Fruit fly (Drosophila melanogaster): ENCODE measurements around the gene daed.

Gene daed

DNA sequence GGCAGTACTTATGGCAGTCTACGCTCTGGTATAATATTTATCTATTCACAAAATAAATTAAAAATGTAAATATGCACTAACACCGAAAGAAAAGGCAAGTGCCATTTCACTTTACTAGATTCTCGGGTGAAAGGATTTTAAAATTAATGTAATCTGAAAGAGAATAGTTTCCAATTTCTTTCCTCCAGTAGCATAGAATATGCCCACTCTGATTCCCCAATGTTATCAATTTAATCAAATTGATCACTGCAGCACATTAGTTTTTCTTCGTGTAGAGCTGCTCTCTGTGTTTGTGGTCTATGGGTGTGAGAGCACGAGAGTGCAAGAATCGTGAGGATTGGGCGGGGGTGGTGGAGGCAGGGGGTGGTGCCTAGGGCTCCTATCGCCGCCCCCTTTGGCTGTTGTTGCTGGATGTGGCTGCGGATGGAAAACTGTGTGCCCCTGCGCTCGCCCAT lies 15.0 kb downstream of the daed start (continued):
- TF ChIP-seq vnd (GFP tag; IDR thresholded peaks at IDR 0.05; ENCODE audit: partially characterized antibody) (no peak), CG15479 (GFP tag; optimal IDR thresholded peaks at IDR 0.05) (no peak), bsh (GFP tag; optimal IDR thresholded peaks at IDR 0.05) (peak; percentile 88 to 95), pb (GFP tag; optimal IDR thresholded peaks at IDR 0.05) (peak; percentile 58), CG17186 (GFP tag; optimal IDR thresholded peaks at IDR 0.05) (peak; percentile 71), phol (tag; optimal IDR thresholded peaks at IDR 0.05) (peak; percentile 90), Nf-YB (GFP tag; optimal IDR thresholded peaks at IDR 0.05) (peak; percentile 66), dmrt99B (tag; optimal IDR thresholded peaks at IDR 0.05) (peak; percentile 82), fu2 (GFP tag; optimal IDR thresholded peaks at IDR 0.05) (no peak), so (GFP tag; IDR thresholded peaks at IDR 0.05) (peak; percentile 70; the same call in 2 of the 3 replicates), CG7556 (GFP tag; optimal IDR thresholded peaks at IDR 0.05) (peak; percentile 86), CG6854 (GFP tag; optimal IDR thresholded peaks at IDR 0.05) (no peak), p53 (GFP tag; optimal IDR thresholded peaks at IDR 0.05) (peak; percentile 33), CG4730 (GFP tag; IDR thresholded peaks at IDR 0.05) (peak; percentile 33; the same call in 1 of the 2 replicates), mld (GFP tag; IDR thresholded peaks at IDR 0.05; ENCODE audit: partially characterized antibody) (no peak), CG1603 (tag; optimal IDR thresholded peaks at IDR 0.05) (peak; percentile 83), Rx (GFP tag; IDR thresholded peaks at IDR 0.05) (no peak), CG12104 (GFP tag; optimal IDR thresholded peaks at IDR 0.05) (peak; percentile 86), Mad (GFP tag; optimal IDR thresholded peaks at IDR 0.05) (peak; percentile 42), Chrac-16 (GFP tag; optimal IDR thresholded peaks at IDR 0.05) (peak; percentile 78), ssp (GFP tag; IDR thresholded peaks at IDR 0.05) (0 out of 2 replicates have a peak, but pooled peaks have one; percentile 35), CG32772 (GFP tag; IDR thresholded peaks at IDR 0.05) (peak; percentile 67; the same call in 1 of the 2 replicates), dysf (GFP tag; IDR thresholded peaks at IDR 0.05) (peak; percentile 58; the same call in 1 of the 3 replicates), Atf6 (GFP tag; IDR thresholded peaks at IDR 0.05) (no peak), CG2199 (GFP tag; IDR thresholded peaks at IDR 0.05) (no peak), ash1 (GFP tag; optimal IDR thresholded peaks at IDR 0.05) (no peak), sob (GFP tag; IDR thresholded peaks at IDR 0.05) (no peak), nmo (GFP tag; optimal IDR thresholded peaks at IDR 0.05) (peak; percentile 94), grn (GFP tag; optimal IDR thresholded peaks at IDR 0.05) (peak; percentile 49), Oaz (GFP tag; IDR thresholded peaks at IDR 0.05) (no peak), Gug (GFP tag; IDR thresholded peaks at IDR 0.05) (peak; percentile 42; the same call in 2 of the 4 replicates), ap (GFP tag; IDR thresholded peaks at IDR 0.05) (peak; percentile 74), cas (GFP tag; IDR thresholded peaks at IDR 0.05) (no peak), br (optimal IDR thresholded peaks at IDR 0.05) (no peak), Dip3 (GFP tag; optimal IDR thresholded peaks at IDR 0.05) (no peak), CG2129 (GFP tag; IDR thresholded peaks at IDR 0.05; ENCODE audit: partially characterized antibody) (no peak), Dek (tag; optimal IDR thresholded peaks at IDR 0.05) (no peak), pho (GFP tag; optimal IDR thresholded peaks at IDR 0.05) (no peak), C15 (GFP tag; IDR thresholded peaks at IDR 0.05) (no peak), CG8290 (GFP tag; optimal IDR thresholded peaks at IDR 0.05) (peak; percentile 76), CG8290 (tag; optimal IDR thresholded peaks at IDR 0.05) (peak; percentile 20 to 80), hb (GFP tag; IDR thresholded peaks at IDR 0.05; ENCODE audit: partially characterized antibody) (no peak), jumu (GFP tag; optimal IDR thresholded peaks at IDR 0.05) (peak; percentile 60), CG33213 (GFP tag; optimal IDR thresholded peaks at IDR 0.05) (peak; percentile 72), kay (GFP tag; optimal IDR thresholded peaks at IDR 0.05) (peak; percentile 34)
